Worm (Caenorhabditis elegans) whole organism, L1 larva: Measurements from ENCODE around the gene ZK287.1.
A peak's percentile ranks its signal among the peaks of the same experiment; 100 is the strongest.

Experiments
- C04F5.9 ChIP-seq: sonication (generic microtip); optimal IDR thresholded peaks from 2 replicates; lab custom pipeline; 2016; ENCODE audit warnings: missing genetic modification characterization, missing compliant biosample characterization
- C16A3.4 ChIP-seq: fragments of 150-350 bp; optimal IDR thresholded peaks from 2 replicates; lab custom pipeline; 2014; ENCODE audit warnings: missing biosample characterization, missing genetic modification characterization
- C34B4.2 ChIP-seq: sonication (generic microtip); optimal IDR thresholded peaks from 2 replicates; lab custom pipeline; 2017; ENCODE audit warnings: mild to moderate bottlenecking, missing genetic modification characterization, missing compliant biosample characterization
- F16B12.6 ChIP-seq: fragments of 150-350 bp; optimal IDR thresholded peaks from 2 replicates; lab custom pipeline; 2014; ENCODE audit warnings: missing biosample characterization, missing genetic modification characterization
- Y116A8C.19 ChIP-seq: sonication (generic microtip); optimal IDR thresholded peaks from 2 replicates; lab custom pipeline; 2016; ENCODE audit warnings: missing compliant biosample characterization, missing genetic modification characterization, borderline replicate concordance
- aha-1 ChIP-seq: fragments of 150-350 bp; optimal IDR thresholded peaks from 2 replicates; lab custom pipeline; 2014; ENCODE audit warnings: missing biosample characterization, missing genetic modification characterization
- alr-1 ChIP-seq: fragments of 200-800 bp; sonication (Bioruptor generic); optimal IDR thresholded peaks from 2 replicates; lab custom pipeline; 2018; ENCODE audit warnings: borderline replicate concordance, mild to moderate bottlenecking, missing genetic modification characterization, missing compliant biosample characterization
- blmp-1 ChIP-seq: fragments of 150-350 bp; optimal IDR thresholded peaks from 2 replicates; lab custom pipeline; 2014; ENCODE audit warnings: missing biosample characterization, missing genetic modification characterization
- ceh-8 ChIP-seq: fragments of 200-800 bp; sonication (Bioruptor generic); optimal IDR thresholded peaks from 2 replicates; lab custom pipeline; 2018; ENCODE audit warnings: mild to moderate bottlenecking, missing genetic modification characterization, moderate library complexity, missing compliant biosample characterization
- ceh-82 ChIP-seq, 3 experiments: fragments of 150-350 bp in 1 of 3; sonication (generic microtip) in 2 of 3; optimal IDR thresholded peaks; 2 replicates each; lab custom pipeline; 2014 to 2017; ENCODE audit warnings: missing biosample characterization in 3 of 3, missing genetic modification characterization in 3 of 3
- ceh-90 ChIP-seq: sonication (generic microtip); optimal IDR thresholded peaks from 2 replicates; lab custom pipeline; 2016; ENCODE audit warnings: missing genetic modification characterization, missing compliant biosample characterization
- ces-1 ChIP-seq: fragments of 150-350 bp; optimal IDR thresholded peaks from 2 replicates; lab custom pipeline; 2014; ENCODE audit warnings: missing biosample characterization, missing genetic modification reagents, missing genetic modification characterization
- dpl-1 ChIP-seq, 3 experiments: fragments of 150-350 bp in 2 of 3; sonication (generic microtip) in 1 of 3; optimal IDR thresholded peaks; 2 replicates each; lab custom pipeline; 2014 to 2017; ENCODE audit warnings: missing biosample characterization in 3 of 3, missing genetic modification characterization in 3 of 3, missing genetic modification reagents in 3 of 3
- efl-3 ChIP-seq: fragments of 200-800 bp; sonication (Bioruptor generic); optimal IDR thresholded peaks from 2 replicates; lab custom pipeline; 2018; ENCODE audit warnings: mild to moderate bottlenecking, missing genetic modification characterization, missing compliant biosample characterization
- egl-13 ChIP-seq: sonication (generic microtip); optimal IDR thresholded peaks from 2 replicates; lab custom pipeline; 2016; ENCODE audit warnings: missing genotype, missing genetic modification reagents, missing genetic modification characterization, missing compliant biosample characterization
- elt-3 ChIP-seq, 6 experiments: fragments of 150-350 bp in 1 of 6; sonication (generic microtip); optimal IDR thresholded peaks; 2 replicates each; lab custom pipeline; 2017 to 2018; ENCODE audit warnings: missing biosample characterization in 6 of 6, missing genetic modification characterization in 6 of 6, inconsistent platforms in 1 of 6
- fkh-8 ChIP-seq: sonication (generic microtip); optimal IDR thresholded peaks from 2 replicates; lab custom pipeline; 2016; ENCODE audit warnings: mild to moderate bottlenecking, missing genetic modification characterization, missing compliant biosample characterization
- grh-1 ChIP-seq: fragments of 200-800 bp; sonication (Bioruptor generic); IDR thresholded peaks from 2 replicates; pipeline ENCODE4 v1.3.6; 2022; ENCODE audit warnings: missing genetic modification reagents, missing genetic modification characterization, missing compliant biosample characterization
- hlh-17 ChIP-seq: fragments of 200-800 bp; sonication (Bioruptor generic); optimal IDR thresholded peaks from 2 replicates; lab custom pipeline; 2018; ENCODE audit warnings: missing genetic modification characterization, mild to moderate bottlenecking, missing compliant biosample characterization, moderate library complexity, borderline replicate concordance
- hlh-4 ChIP-seq: sonication (generic microtip); optimal IDR thresholded peaks from 2 replicates; lab custom pipeline; 2016; ENCODE audit warnings: mild to moderate bottlenecking, missing genetic modification characterization, missing compliant biosample characterization
- jun-1 ChIP-seq: fragments of 150-350 bp; optimal IDR thresholded peaks from 2 replicates; lab custom pipeline; 2014; ENCODE audit warnings: missing biosample characterization, missing genetic modification reagents, missing genetic modification characterization
- lin-13 ChIP-seq: fragments of 150-350 bp; optimal IDR thresholded peaks from 2 replicates; lab custom pipeline; 2014; ENCODE audit warnings: missing biosample characterization, missing genetic modification reagents, missing genetic modification characterization
- lin-14 ChIP-seq: fragments of 200-800 bp; sonication (Bioruptor generic); optimal IDR thresholded peaks from 2 replicates; lab custom pipeline; 2018; ENCODE audit warnings: mild to moderate bottlenecking, missing genetic modification characterization, moderate library complexity, missing compliant biosample characterization
- lin-15B ChIP-seq: fragments of 150-350 bp; sonication (generic microtip); optimal IDR thresholded peaks from 3 replicates; lab custom pipeline; 2014; ENCODE audit warnings: missing biosample characterization, missing genetic modification characterization
- lin-35 ChIP-seq, 2 experiments: fragments of 150-350 bp; optimal IDR thresholded peaks; 2 replicates each; lab custom pipeline; 2014; ENCODE audit warnings: missing biosample characterization in 2 of 2, missing genetic modification characterization in 2 of 2, missing genetic modification reagents in 2 of 2
- lsy-2 ChIP-seq, 2 experiments: fragments of 150-350 bp; optimal IDR thresholded peaks; 2 replicates each; lab custom pipeline; 2014; ENCODE audit warnings: missing biosample characterization in 2 of 2, missing genetic modification characterization in 2 of 2
- mep-1 ChIP-seq: fragments of 150-350 bp; optimal IDR thresholded peaks from 2 replicates; lab custom pipeline; 2014; ENCODE audit warnings: missing biosample characterization, missing genetic modification characterization
- nhr-11 ChIP-seq: fragments of 150-350 bp; optimal IDR thresholded peaks from 2 replicates; lab custom pipeline; 2014; ENCODE audit warnings: missing biosample characterization, missing genetic modification characterization
- nhr-20 ChIP-seq: sonication (generic microtip); optimal IDR thresholded peaks from 2 replicates; lab custom pipeline; 2016; ENCODE audit warnings: mild to moderate bottlenecking, missing genetic modification characterization, missing compliant biosample characterization
- nhr-237 ChIP-seq: fragments of 150-350 bp; optimal IDR thresholded peaks from 2 replicates; lab custom pipeline; 2014; ENCODE audit warnings: missing biosample characterization, missing genetic modification characterization
- nhr-47 ChIP-seq: sonication (generic microtip); optimal IDR thresholded peaks from 2 replicates; lab custom pipeline; 2016; ENCODE audit warnings: mild to moderate bottlenecking, missing genetic modification characterization, moderate library complexity, missing compliant biosample characterization
- nhr-76 ChIP-seq: sonication (generic microtip); optimal IDR thresholded peaks from 2 replicates; lab custom pipeline; 2017; ENCODE audit warnings: missing biosample characterization, missing genetic modification characterization
- nhr-77 ChIP-seq: fragments of 150-350 bp; optimal IDR thresholded peaks from 2 replicates; lab custom pipeline; 2014; ENCODE audit warnings: missing biosample characterization, missing genetic modification characterization
- nhr-85 ChIP-seq: sonication (generic microtip); peaks from one replicate; lab custom pipeline; 2016; ENCODE audit warnings: missing genetic modification characterization, inconsistent platforms, missing compliant biosample characterization
- nhr-90 ChIP-seq: sonication (generic microtip); optimal IDR thresholded peaks from 2 replicates; lab custom pipeline; 2016; ENCODE audit warnings: mild to moderate bottlenecking, missing genetic modification characterization, missing compliant biosample characterization; ENCODE audit not compliant: poor library complexity
- pag-3 ChIP-seq: sonication (generic microtip); optimal IDR thresholded peaks from 2 replicates; lab custom pipeline; 2017; ENCODE audit warnings: missing genetic modification characterization, mild to moderate bottlenecking, missing compliant biosample characterization, antibody characterized with exemption, borderline replicate concordance; ENCODE audit not compliant: insufficient read depth
- pax-3 ChIP-seq: fragments of 200-800 bp; sonication (Bioruptor generic); optimal IDR thresholded peaks from 2 replicates; lab custom pipeline; 2018; ENCODE audit warnings: mild to moderate bottlenecking, missing genetic modification characterization, moderate library complexity, missing compliant biosample characterization
- pqm-1 ChIP-seq: sonication (generic microtip); optimal IDR thresholded peaks from 3 replicates; lab custom pipeline; 2017; ENCODE audit warnings: missing biosample characterization, missing genetic modification characterization
- rnt-1 ChIP-seq: sonication (generic microtip); optimal IDR thresholded peaks from 2 replicates; lab custom pipeline; 2016; ENCODE audit warnings: mild to moderate bottlenecking, missing genetic modification characterization, moderate library complexity, missing compliant biosample characterization
- snpc-4 ChIP-seq: fragments of 150-350 bp; optimal IDR thresholded peaks from 2 replicates; lab custom pipeline; 2014; ENCODE audit warnings: missing biosample characterization, missing genetic modification characterization
- snu-23 ChIP-seq: sonication (generic microtip); optimal IDR thresholded peaks from 2 replicates; lab custom pipeline; 2016; ENCODE audit warnings: missing genetic modification characterization, missing compliant biosample characterization
- sptf-1 ChIP-seq: fragments of 150-350 bp; optimal IDR thresholded peaks from 2 replicates; lab custom pipeline; 2014; ENCODE audit warnings: missing biosample characterization, missing genetic modification characterization
- tlp-1 ChIP-seq: fragments of 150-350 bp; optimal IDR thresholded peaks from 2 replicates; lab custom pipeline; 2014; ENCODE audit warnings: missing biosample characterization, missing genetic modification characterization
- unc-130 ChIP-seq: fragments of 150-350 bp; optimal IDR thresholded peaks from 2 replicates; lab custom pipeline; 2017; ENCODE audit warnings: missing biosample characterization, missing genetic modification characterization, inconsistent platforms
- unc-30 ChIP-seq: sonication (generic microtip); optimal IDR thresholded peaks from 2 replicates; lab custom pipeline; 2017; ENCODE audit warnings: missing biosample characterization, missing genetic modification characterization
- unc-62 ChIP-seq: fragments of 150-350 bp; optimal IDR thresholded peaks from 2 replicates; lab custom pipeline; 2014; ENCODE audit warnings: missing biosample characterization, missing genetic modification reagents, missing genetic modification characterization
- unc-98 ChIP-seq: fragments of 200-800 bp; sonication (Bioruptor generic); IDR thresholded peaks from 2 replicates; pipeline ENCODE4 v1.3.6; 2022; ENCODE audit warnings: missing genetic modification characterization, missing compliant biosample characterization
- vab-15 ChIP-seq: sonication (generic microtip); optimal IDR thresholded peaks from 2 replicates; lab custom pipeline; 2017; ENCODE audit warnings: missing genotype, mild to moderate bottlenecking, missing genetic modification characterization, missing compliant biosample characterization
- zip-4 ChIP-seq: fragments of 200-800 bp; sonication (Bioruptor generic); optimal IDR thresholded peaks from 2 replicates; lab custom pipeline; 2018; ENCODE audit warnings: mild to moderate bottlenecking, missing genetic modification characterization, moderate library complexity, missing compliant biosample characterization
- ztf-4 ChIP-seq: fragments of 150-350 bp; optimal IDR thresholded peaks from 2 replicates; lab custom pipeline; 2014; ENCODE audit warnings: missing biosample characterization, missing genetic modification characterization

The ZK287.1 gene

DNA sequence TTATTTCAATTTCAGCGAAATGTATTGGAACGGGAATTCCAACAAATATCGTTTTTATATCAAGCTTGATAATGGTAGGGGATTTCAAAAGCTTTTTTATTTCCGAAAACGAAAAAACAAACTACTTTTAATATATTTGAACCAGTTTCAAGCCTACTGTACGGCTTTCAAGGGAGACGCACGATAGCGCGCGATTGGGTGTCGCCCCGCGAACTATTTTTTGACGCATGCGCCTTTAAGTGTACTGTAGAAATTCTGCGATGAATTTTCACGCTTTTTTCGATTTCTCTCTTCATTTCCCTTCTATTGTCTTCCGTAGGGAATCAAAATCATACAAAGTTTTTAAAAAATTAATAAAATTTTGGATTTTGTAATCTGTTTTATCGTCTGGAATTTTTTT lies 37.1 kb downstream of the ZK287.1 start:
- TF ChIP-seq snu-23 (GFP tag; lab: Kevin White, UChicago) (no peak), F16B12.6 (tag; lab: Kevin White, UChicago) (no peak), nhr-76 (tag; lab: Kevin White, UChicago) (no peak), jun-1 (tag; lab: Kevin White, UChicago) (no peak), rnt-1 (tag; lab: Kevin White, UChicago) (no peak), nhr-237 (tag; lab: Kevin White, UChicago) (no peak), lin-14 (GFP tag; lab: Kevin White, UChicago) (no peak), elt-3 (tag; optimal IDR thresholded peaks at IDR 0.05; lab: Kevin White, UChicago) (no peak), ztf-4 (tag; lab: Kevin White, UChicago) (no peak), pag-3 (no peak), unc-98 (GFP tag; lab: Robert Waterston, UW) (no peak), ceh-8 (no peak), blmp-1 (no peak), nhr-77 (tag; lab: Kevin White, UChicago) (no peak), lin-35 (GFP tag; optimal IDR thresholded peaks at IDR 0.05; lab: Kevin White, UChicago) (no peak), alr-1 (tag; lab: Kevin White, UChicago) (no peak), vab-15 (tag; lab: Kevin White, UChicago) (no peak)
- TF ChIP-seq, all 84 proteins: peak for 0

DNA sequence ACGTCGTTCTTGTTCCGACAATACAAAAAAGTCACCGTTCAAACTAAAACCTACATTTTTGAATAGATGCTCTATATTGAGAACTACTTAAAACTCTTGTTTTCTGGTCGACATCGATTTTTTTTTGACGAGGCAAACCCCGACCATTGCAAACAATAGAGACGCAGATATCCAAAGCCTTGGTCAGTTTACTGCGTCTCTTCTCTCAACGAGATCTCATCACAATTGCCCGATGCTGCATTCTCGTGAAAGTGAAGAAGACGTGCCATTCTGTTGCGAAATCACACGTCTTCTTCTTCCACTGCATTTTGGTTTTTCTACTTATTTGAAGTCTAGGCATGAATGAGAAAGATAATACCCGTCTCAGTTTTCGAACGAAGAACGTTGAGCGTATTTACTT lies 37.9 kb downstream of the ZK287.1 start:
- TF ChIP-seq nhr-47 (tag; lab: Kevin White, UChicago) (peak; percentile 42), nhr-11 (tag; lab: Kevin White, UChicago) (no peak), nhr-85 (peak; percentile 36), ztf-4 (tag; lab: Kevin White, UChicago) (no peak), ceh-90 (tag; lab: Kevin White, UChicago) (no peak), mep-1 (peak; percentile 61), pqm-1 (tag; lab: Kevin White, UChicago) (no peak), lin-13 (GFP tag; lab: Kevin White, UChicago) (no peak), vab-15 (tag; lab: Kevin White, UChicago) (no peak), tlp-1 (tag; lab: Kevin White, UChicago) (no peak), C04F5.9 (tag; lab: Kevin White, UChicago) (no peak), Y116A8C.19 (tag; lab: Kevin White, UChicago) (no peak), unc-62 (GFP tag; lab: Kevin White, UChicago) (no peak), blmp-1 (peak; percentile 93), ceh-8 (no peak), ces-1 (GFP tag; lab: Kevin White, UChicago) (no peak), fkh-8 (peak; percentile 64), nhr-20 (no peak), aha-1 (tag; lab: Kevin White, UChicago) (no peak), C34B4.2 (no peak), pag-3 (no peak), hlh-4 (tag; lab: Kevin White, UChicago) (no peak), C16A3.4 (peak; percentile 33), zip-4 (GFP tag; lab: Kevin White, UChicago) (no peak), unc-130 (tag; lab: Kevin White, UChicago) (no peak), hlh-17 (no peak), dpl-1 (GFP tag; optimal IDR thresholded peaks at IDR 0.05; lab: Kevin White, UChicago) (peak in 2 of 3 experiments; percentile 14 to 35), snu-23 (GFP tag; lab: Kevin White, UChicago) (peak; percentile 61), unc-30 (tag; lab: Kevin White, UChicago) (no peak), egl-13 (tag; lab: Kevin White, UChicago) (no peak), pax-3 (tag; lab: Kevin White, UChicago) (no peak), ceh-82 (tag; optimal IDR thresholded peaks at IDR 0.05; lab: Kevin White, UChicago) (peak; percentile 31 to 73 (median 69)), grh-1 (GFP tag; lab: Robert Waterston, UW) (no peak), nhr-90 (no peak), elt-3 (tag; optimal IDR thresholded peaks at IDR 0.05; lab: Kevin White, UChicago) (peak in 1 of 6 experiments; percentile 63), nhr-237 (tag; lab: Kevin White, UChicago) (no peak), lsy-2 (tag; optimal IDR thresholded peaks at IDR 0.05; lab: Kevin White, UChicago) (peak; percentile 27 to 67), lin-15B (tag; lab: Kevin White, UChicago) (no peak), sptf-1 (no peak), efl-3 (GFP tag; lab: Kevin White, UChicago) (no peak), snpc-4 (tag; lab: Kevin White, UChicago) (peak; percentile 26)
